Fruit fly (Drosophila melanogaster): ENCODE measurements around the gene CG3021.
A peak's percentile ranks its signal among the peaks of the same experiment; 100 is the strongest.

The CG3021 gene

dm6 chrX:1030478-1030877, 3.9 kb downstream of the CG3021 start, which contains the start of the genes Cdc45 and Rpp21 (continued):
- TF ChIP-seq CG8924 (tag; optimal IDR thresholded peaks at IDR 0.05) = no peak
- no peak for TF ChIP-seq inv (GFP tag; IDR thresholded peaks at IDR 0.05; ENCODE audit: partially characterized antibody)
- peak; percentile 20 for TF ChIP-seq CG13624 (GFP tag; optimal IDR thresholded peaks at IDR 0.05)
- no peak for TF ChIP-seq CG12219 (GFP tag; optimal IDR thresholded peaks at IDR 0.05)
- no peak for TF ChIP-seq CG6854 (GFP tag; optimal IDR thresholded peaks at IDR 0.05)
- no peak for TF ChIP-seq unpg (GFP tag; optimal IDR thresholded peaks at IDR 0.05)
- TF ChIP-seq CG11723 (GFP tag; optimal IDR thresholded peaks at IDR 0.05) = no peak
- no peak for TF ChIP-seq odd (GFP tag; optimal IDR thresholded peaks at IDR 0.05)
- TF ChIP-seq seq (GFP tag; IDR thresholded peaks at IDR 0.05) = no peak
- TF ChIP-seq CG1832 (GFP tag; optimal IDR thresholded peaks at IDR 0.05) = no peak
- no peak for TF ChIP-seq CG7556 (GFP tag; optimal IDR thresholded peaks at IDR 0.05)
- peak; percentile 86 for TF ChIP-seq CG9797 (GFP tag; optimal IDR thresholded peaks at IDR 0.05)
- TF ChIP-seq Bdp1 (GFP tag; optimal IDR thresholded peaks at IDR 0.05) = no peak
- no peak for TF ChIP-seq CG12236 (GFP tag; optimal IDR thresholded peaks at IDR 0.05)
- TF ChIP-seq ttk (GFP tag; IDR thresholded peaks at IDR 0.05) = no peak
- TF ChIP-seq lov (optimal IDR thresholded peaks at IDR 0.05) = no peak
- TF ChIP-seq lov (GFP tag; IDR thresholded peaks at IDR 0.05) = no peak
- TF ChIP-seq CG6689 (GFP tag; IDR thresholded peaks at IDR 0.05) = no peak
- TF ChIP-seq Hmr (GFP tag; optimal IDR thresholded peaks at IDR 0.05) = no peak
- no peak for TF ChIP-seq sqz (GFP tag; optimal IDR thresholded peaks at IDR 0.05)
- peak; percentile 38 for TF ChIP-seq nmo (GFP tag; optimal IDR thresholded peaks at IDR 0.05)
- TF ChIP-seq cg (GFP tag; optimal IDR thresholded peaks at IDR 0.05) = no peak
- TF ChIP-seq YL-1 (GFP tag; optimal IDR thresholded peaks at IDR 0.05) = peak; percentile 53
- peak; percentile 50 for TF ChIP-seq sens (GFP tag)
- TF ChIP-seq CG7372 (GFP tag; IDR thresholded peaks at IDR 0.05) = no peak
- TF ChIP-seq sd (tag; optimal IDR thresholded peaks at IDR 0.05) = no peak
- TF ChIP-seq CG6175 (GFP tag; IDR thresholded peaks at IDR 0.05) = no peak
- no peak for TF ChIP-seq tin (GFP tag; optimal IDR thresholded peaks at IDR 0.05)
- no peak for TF ChIP-seq Mrtf (GFP tag; IDR thresholded peaks at IDR 0.05)
- TF ChIP-seq CG10147 (GFP tag; optimal IDR thresholded peaks at IDR 0.05) = no peak
- TF ChIP-seq vvl (GFP tag; IDR thresholded peaks at IDR 0.05) = no peak
- TF ChIP-seq Eip74EF (GFP tag; optimal IDR thresholded peaks at IDR 0.05) = no peak
- no peak for TF ChIP-seq tna (GFP tag; IDR thresholded peaks at IDR 0.05; ENCODE audit: partially characterized antibody)
- no peak for TF ChIP-seq CG10543 (GFP tag; optimal IDR thresholded peaks at IDR 0.05)
- TF ChIP-seq CG17568 (GFP tag; optimal IDR thresholded peaks at IDR 0.05) = no peak
- no peak for TF ChIP-seq cwo (GFP tag; optimal IDR thresholded peaks at IDR 0.05)
- TF ChIP-seq CG5180 (GFP tag; optimal IDR thresholded peaks at IDR 0.05) = no peak
- TF ChIP-seq CG18764 (GFP tag; optimal IDR thresholded peaks at IDR 0.05) = no peak
- TF ChIP-seq CG18619 (GFP tag; optimal IDR thresholded peaks at IDR 0.05) = no peak
- no peak for TF ChIP-seq Hand (GFP tag; optimal IDR thresholded peaks at IDR 0.05)
- no peak for TF ChIP-seq CG8359 (GFP tag; optimal IDR thresholded peaks at IDR 0.05; ENCODE audit: borderline replicate concordance)
- TF ChIP-seq CG13296 (GFP tag; optimal IDR thresholded peaks at IDR 0.05) = no peak
- TF ChIP-seq pita (GFP tag; optimal IDR thresholded peaks at IDR 0.05) = no peak
- no peak for TF ChIP-seq h (optimal IDR thresholded peaks at IDR 0.05)
- no peak for TF ChIP-seq CG10959 (GFP tag; IDR thresholded peaks at IDR 0.05)
- no peak for TF ChIP-seq Mes4 (GFP tag; optimal IDR thresholded peaks at IDR 0.05)
- no peak for TF ChIP-seq Hr78 (GFP tag; optimal IDR thresholded peaks at IDR 0.05)
- TF ChIP-seq BEAF-32 (GFP tag; optimal IDR thresholded peaks at IDR 0.05) = peak; percentile 59
- peak; percentile 31 for TF ChIP-seq CG4617 (GFP tag; optimal IDR thresholded peaks at IDR 0.05; ENCODE audit: borderline replicate concordance)
- no peak for TF ChIP-seq CG4328 (GFP tag; optimal IDR thresholded peaks at IDR 0.05)
- no peak for TF ChIP-seq CkIIα-i1 (GFP tag; IDR thresholded peaks at IDR 0.05)
